Worm (Caenorhabditis elegans) whole organism, early embryonic: ENCODE data around the gene F32H5.3.

Source experiments
- aly-1 ChIP-seq: sonication (generic microtip); optimal IDR thresholded peaks from 2 replicates; lab custom pipeline; 2016; ENCODE audit warnings: missing genetic modification characterization, missing compliant biosample characterization
- ama-1 ChIP-seq: fragments of 150-350 bp; optimal IDR thresholded peaks from 2 replicates; lab custom pipeline; 2014
- scrt-1 ChIP-seq: fragments of 200-800 bp; sonication (Bioruptor generic); IDR thresholded peaks from 2 replicates; pipeline ENCODE4 v1.3.6; 2022; ENCODE audit warnings: missing genetic modification characterization, missing compliant biosample characterization
- tbx-37 ChIP-seq: fragments of 200-800 bp; sonication (Bioruptor generic); conservative IDR thresholded peaks from 2 replicates; pipeline ENCODE4 v1.3.6; 2022; ENCODE audit warnings: missing genetic modification reagents, missing genetic modification characterization, missing compliant biosample characterization

DNA sequence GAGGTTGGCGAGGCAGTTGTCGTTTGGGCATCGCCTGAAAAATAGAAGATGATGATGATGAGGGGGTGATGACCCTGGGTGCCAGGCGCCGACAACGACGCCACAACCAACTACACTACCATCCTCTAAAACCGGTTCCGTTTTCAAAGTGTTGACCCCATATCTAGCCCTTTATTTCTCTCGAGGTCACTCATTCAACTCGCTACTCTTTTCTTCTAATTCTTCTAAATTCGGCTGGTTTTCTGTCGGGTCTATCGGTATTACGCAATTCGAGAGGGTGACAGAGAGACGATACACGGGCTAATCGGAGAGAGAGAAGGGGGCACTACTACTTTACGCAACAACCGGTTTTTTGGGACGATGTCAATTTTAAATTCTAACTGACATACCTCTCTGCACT, 12.2 kb downstream of the F32H5.3 start:
- TF ChIP-seq ama-1 (no peak), tbx-37 (no peak), scrt-1 (no peak), aly-1 (no peak)
